Worm (Caenorhabditis elegans) whole organism, L4/young adult: Measurements from ENCODE around the gene F15B9.11.

ENCODE experiments used
- dao-5 ChIP-seq: sonication (generic microtip); optimal IDR thresholded peaks from 2 replicates; lab custom pipeline; 2016; ENCODE audit warnings: missing genotype, missing genetic modification characterization, moderate library complexity, missing compliant biosample characterization
- him-1 ChIP-seq: sonication (generic microtip); optimal IDR thresholded peaks from 2 replicates; lab custom pipeline; 2016; ENCODE audit warnings: missing genotype, missing genetic modification reagents, missing genetic modification characterization, missing compliant biosample characterization

ce11 chrV:13018761-13019160, 26.1 kb upstream of the F15B9.11 start, which contains the start of gene fmi-1:
- TF ChIP-seq him-1 (tag; lab: Kevin White, UChicago) (no peak), dao-5 (tag; lab: Kevin White, UChicago) (no peak)
